Worm (Caenorhabditis elegans): ENCODE data around the gene lido-7.

The lido-7 gene

DNA sequence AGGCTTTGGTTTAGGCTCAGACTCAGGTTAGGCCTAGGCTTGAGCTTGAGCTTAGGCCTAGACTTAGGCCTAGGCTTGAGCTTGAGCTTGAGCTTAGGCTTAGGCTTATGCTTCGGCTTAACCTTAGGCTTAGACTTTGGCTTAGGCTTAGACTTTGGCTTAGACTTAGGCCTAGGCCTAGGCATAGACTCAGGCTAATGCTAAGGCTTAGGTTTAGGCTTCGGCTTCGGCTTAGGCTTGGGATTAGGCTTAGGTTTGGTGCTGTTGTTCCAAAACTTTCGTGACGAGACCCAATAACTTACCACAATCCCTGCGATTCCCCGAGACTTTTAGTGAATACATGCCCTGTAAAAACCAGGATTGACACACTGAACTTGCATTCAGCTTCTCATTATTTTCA is 48.4 kb upstream of the lido-7 start:
- TF ChIP-seq unc-62 (GFP tag; optimal IDR thresholded peaks at IDR 0.05) = no peak
- no peak for TF ChIP-seq zip-4 (GFP tag; optimal IDR thresholded peaks at IDR 0.05)
- no peak for TF ChIP-seq dpl-1 (GFP tag; optimal IDR thresholded peaks at IDR 0.05)
- no peak for TF ChIP-seq nhr-90 (tag; optimal IDR thresholded peaks at IDR 0.05; ENCODE audit: poor library complexity)
- TF ChIP-seq irx-1 (tag; optimal IDR thresholded peaks at IDR 0.05) = no peak
- TF ChIP-seq ceh-8 (GFP tag; optimal IDR thresholded peaks at IDR 0.05) = no peak
- TF ChIP-seq isw-1 (GFP tag; IDR thresholded peaks at IDR 0.05) = no peak
- TF ChIP-seq vab-15 (tag; optimal IDR thresholded peaks at IDR 0.05) = no peak

DNA sequence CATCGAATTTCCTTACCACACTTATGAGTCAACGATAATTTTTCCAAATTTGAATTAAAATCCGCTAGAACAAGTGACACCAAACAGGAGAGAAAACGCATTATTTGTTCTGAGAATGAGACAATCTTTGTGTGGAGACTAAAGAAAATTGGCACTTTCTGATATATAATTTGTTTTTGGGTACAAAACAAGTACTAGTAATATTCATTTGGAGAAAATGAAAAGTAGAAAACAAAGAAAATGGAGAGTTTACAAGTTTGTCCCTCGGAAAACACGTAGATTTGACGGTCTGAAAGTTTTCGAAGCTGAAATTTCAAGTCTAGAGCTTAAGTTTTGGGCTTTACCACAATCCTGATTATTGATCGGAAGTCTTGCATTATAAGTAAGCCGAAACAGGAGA is 47.4 kb upstream of the lido-7 start, which contains the start of gene irld-66:
Gene irld-66 (minus strand): TSS at position 101 of the 400 bp plus-strand sequence.
- TF ChIP-seq nhr-77 (tag; optimal IDR thresholded peaks at IDR 0.05) (no peak), tlp-1 (tag; optimal IDR thresholded peaks at IDR 0.05) (no peak)

DNA sequence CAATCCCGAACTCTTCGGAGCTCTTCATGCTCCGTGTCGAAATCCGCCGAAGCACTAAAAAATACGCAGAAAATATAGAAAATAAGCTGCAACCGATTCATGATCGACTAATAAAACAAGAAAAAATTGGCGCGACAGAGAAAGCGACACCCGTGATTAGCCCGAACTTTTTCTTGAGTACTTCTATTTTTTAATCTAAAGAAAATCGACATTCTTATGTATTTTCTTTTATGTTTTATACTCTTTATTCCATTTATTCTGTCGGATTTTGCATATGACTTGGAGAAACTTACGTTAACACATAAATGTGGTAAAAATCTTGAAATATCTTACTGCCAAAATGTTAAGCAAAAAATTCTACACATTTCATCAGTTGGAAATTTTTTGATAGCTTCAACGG is 44.1 kb upstream of the lido-7 start, which contains the start of the genes irld-50 and irld-49:
Gene irld-50 (minus strand): TSS at position 101 of the 400 bp plus-strand sequence.
Gene irld-49 (plus strand): TSS at position 211 of the 400 bp plus-strand sequence.
- TF ChIP-seq sox-4 (tag; optimal IDR thresholded peaks at IDR 0.05) = no peak
- TF ChIP-seq ztf-4 (tag; optimal IDR thresholded peaks at IDR 0.05) = no peak
- no peak for TF ChIP-seq C34B4.2 (tag; optimal IDR thresholded peaks at IDR 0.05)
- TF ChIP-seq xbp-1 (tag; optimal IDR thresholded peaks at IDR 0.05) = no peak

DNA sequence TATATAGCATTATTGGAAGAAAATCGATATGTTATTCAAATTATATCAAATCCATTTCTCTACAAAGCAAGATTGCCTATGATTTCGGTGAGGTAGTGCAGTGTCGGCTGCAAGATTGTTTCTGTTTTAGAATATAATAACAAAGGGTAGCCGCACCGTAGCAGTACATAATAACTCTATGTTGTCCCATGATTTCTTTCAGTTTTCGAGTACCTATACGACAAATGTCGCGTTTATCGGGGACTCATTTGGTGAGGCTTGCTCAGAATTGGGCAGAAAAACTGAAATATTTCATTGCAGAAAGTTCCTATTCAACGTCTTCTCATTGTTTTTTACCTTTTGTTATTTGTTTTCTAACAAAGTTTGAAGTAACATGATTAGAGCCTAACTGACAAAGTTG is 41.7 kb upstream of the lido-7 start, which contains the start of gene srw-79:
Gene srw-79 (plus strand): TSS at position 301 of the 400 bp plus-strand sequence.
- TF ChIP-seq snu-23 (GFP tag; optimal IDR thresholded peaks at IDR 0.05) = no peak

DNA sequence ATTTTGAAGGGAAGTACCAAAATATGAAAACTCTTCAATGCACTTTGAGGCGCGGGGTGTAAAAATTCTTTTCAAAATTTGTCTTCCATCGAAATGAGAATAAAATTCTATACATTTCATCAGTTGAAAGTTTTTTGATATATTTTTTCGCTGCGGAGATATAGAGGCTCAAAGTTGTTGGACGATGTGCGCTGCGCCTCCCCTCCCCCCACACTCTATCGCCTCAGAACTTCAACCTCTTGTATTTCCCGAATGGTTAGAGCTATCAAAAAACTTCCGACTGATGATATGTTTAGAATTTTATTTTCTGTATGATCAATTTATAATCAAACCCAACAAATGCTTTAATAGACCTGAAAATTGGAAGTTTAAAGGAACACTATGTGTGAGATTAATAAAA is 39.5 kb upstream of the lido-7 start:
- no peak for TF ChIP-seq efl-3 (GFP tag; optimal IDR thresholded peaks at IDR 0.05)
- no peak for TF ChIP-seq aly-2 (tag; optimal IDR thresholded peaks at IDR 0.05)
- no peak for TF ChIP-seq hlh-4 (tag; optimal IDR thresholded peaks at IDR 0.05)
- no peak for TF ChIP-seq fkh-10 (GFP tag; optimal IDR thresholded peaks at IDR 0.05)
- TF ChIP-seq xbp-1 (tag; optimal IDR thresholded peaks at IDR 0.05) = no peak
- TF ChIP-seq irx-1 (tag; optimal IDR thresholded peaks at IDR 0.05) = no peak
- TF ChIP-seq unc-98 (GFP tag; IDR thresholded peaks at IDR 0.05) = no peak
- no peak for TF ChIP-seq elt-3 (tag; optimal IDR thresholded peaks at IDR 0.05)
- no peak for TF ChIP-seq lin-13 (GFP tag; optimal IDR thresholded peaks at IDR 0.05)
- TF ChIP-seq mab-9 (GFP tag; IDR thresholded peaks at IDR 0.05) = no peak
- TF ChIP-seq ztf-11 (tag; optimal IDR thresholded peaks at IDR 0.05) = no peak
- no peak for TF ChIP-seq rnt-1 (tag; optimal IDR thresholded peaks at IDR 0.05)
- TF ChIP-seq jun-1 (tag; optimal IDR thresholded peaks at IDR 0.05) = no peak
- no peak for TF ChIP-seq C04F5.9 (tag; optimal IDR thresholded peaks at IDR 0.05)
- no peak for TF ChIP-seq nhr-76 (tag; optimal IDR thresholded peaks at IDR 0.05)
- TF ChIP-seq nhr-90 (tag; optimal IDR thresholded peaks at IDR 0.05; ENCODE audit: poor library complexity) = no peak
- no peak for TF ChIP-seq fos-1 (tag; optimal IDR thresholded peaks at IDR 0.05)
- no peak for TF ChIP-seq aha-1 (tag; optimal IDR thresholded peaks at IDR 0.05)
- TF ChIP-seq tlp-1 (tag; optimal IDR thresholded peaks at IDR 0.05) = no peak

DNA sequence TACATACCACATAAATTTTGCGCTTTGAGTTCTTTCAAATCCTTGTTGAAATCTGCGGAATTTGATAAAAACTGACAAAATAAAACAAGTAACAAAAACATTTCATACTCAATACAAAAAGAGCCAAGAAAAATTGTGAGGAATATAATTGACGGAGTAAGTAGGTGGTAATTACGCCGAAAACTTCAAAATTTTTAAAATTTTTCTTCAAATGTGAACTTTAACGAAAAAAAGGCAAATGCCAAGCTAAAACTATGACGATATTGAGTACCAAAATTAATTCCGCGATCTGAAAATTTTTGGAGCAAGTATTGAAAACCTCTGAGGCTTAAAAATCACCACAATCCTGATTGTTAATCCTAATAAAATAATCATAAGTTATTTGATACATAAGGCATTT is 35.5 kb upstream of the lido-7 start, which contains the start of gene irld-51:
Gene irld-51 (minus strand): TSS at position 101 of the 400 bp plus-strand sequence.
- TF ChIP-seq ceh-88 (GFP tag; IDR thresholded peaks at IDR 0.05) (no peak), pqm-1 (tag; optimal IDR thresholded peaks at IDR 0.05) (no peak), fos-1 (tag; optimal IDR thresholded peaks at IDR 0.05) (no peak), nhr-19 (GFP tag; conservative IDR thresholded peaks at IDR 0.05) (no peak), F16B12.6 (tag; optimal IDR thresholded peaks at IDR 0.05) (no peak), lsy-2 (tag; optimal IDR thresholded peaks at IDR 0.05) (no peak), pax-3 (tag; optimal IDR thresholded peaks at IDR 0.05) (no peak), ceh-82 (tag; optimal IDR thresholded peaks at IDR 0.05) (no peak), unc-30 (tag; optimal IDR thresholded peaks at IDR 0.05) (no peak), dsc-1 (tag; optimal IDR thresholded peaks at IDR 0.05) (no peak), C04F5.9 (tag; optimal IDR thresholded peaks at IDR 0.05) (no peak), nhr-85 (tag) (no peak), nhr-237 (tag; optimal IDR thresholded peaks at IDR 0.05) (no peak), rnt-1 (tag; optimal IDR thresholded peaks at IDR 0.05) (no peak), lin-39 (tag; optimal IDR thresholded peaks at IDR 0.05) (no peak)

Data from whole organism, L1 larva.